Worm (Caenorhabditis elegans) whole organism, L4 larva: ENCODE data around the gene sra-31.

Experiments
- ama-1 ChIP-seq: fragments of 150-350 bp; optimal IDR thresholded peaks from 2 replicates; lab custom pipeline; 2014; ENCODE audit warnings: inconsistent platforms, mixed read lengths
- mdl-1 ChIP-seq, 2 experiments: fragments of 150-350 bp in 1 of 2; sonication (generic microtip) in 1 of 2; optimal IDR thresholded peaks; 2 replicates each; lab custom pipeline; 2014 to 2017; ENCODE audit warnings: missing biosample characterization in 2 of 2, missing genetic modification characterization in 2 of 2

ce11 chrII:6573677-6574076, 4.6 kb downstream of the sra-31 start, which contains the start of gene sra-28:
- no peak for TF ChIP-seq ama-1
- no peak for TF ChIP-seq mdl-1 (tag; optimal IDR thresholded peaks at IDR 0.05; lab: Kevin White, UChicago)
